Worm (Caenorhabditis elegans) whole organism, L1 larva: Measurements from ENCODE around the gene Y6G8.6.
A peak's percentile ranks its signal among the peaks of the same experiment; 100 is the strongest.

Experiments used
- C34B4.2 ChIP-seq: sonication (generic microtip); optimal IDR thresholded peaks from 2 replicates; lab custom pipeline; 2017; ENCODE audit warnings: mild to moderate bottlenecking, missing genetic modification characterization, missing compliant biosample characterization
- alr-1 ChIP-seq: fragments of 200-800 bp; sonication (Bioruptor generic); optimal IDR thresholded peaks from 2 replicates; lab custom pipeline; 2018; ENCODE audit warnings: borderline replicate concordance, mild to moderate bottlenecking, missing genetic modification characterization, missing compliant biosample characterization
- aly-2 ChIP-seq: fragments of 150-350 bp; optimal IDR thresholded peaks from 2 replicates; lab custom pipeline; 2014; ENCODE audit warnings: missing biosample characterization, missing genetic modification characterization
- ceh-63 ChIP-seq: fragments of 200-800 bp; sonication (Bioruptor generic); optimal IDR thresholded peaks from 2 replicates; lab custom pipeline; 2018; ENCODE audit warnings: mild to moderate bottlenecking, missing genetic modification characterization, missing compliant biosample characterization
- ceh-82 ChIP-seq, 3 experiments: fragments of 150-350 bp in 1 of 3; sonication (generic microtip) in 2 of 3; optimal IDR thresholded peaks; 2 replicates each; lab custom pipeline; 2014 to 2017; ENCODE audit warnings: missing biosample characterization in 3 of 3, missing genetic modification characterization in 3 of 3
- ceh-90 ChIP-seq: sonication (generic microtip); optimal IDR thresholded peaks from 2 replicates; lab custom pipeline; 2016; ENCODE audit warnings: missing genetic modification characterization, missing compliant biosample characterization
- ces-1 ChIP-seq: fragments of 150-350 bp; optimal IDR thresholded peaks from 2 replicates; lab custom pipeline; 2014; ENCODE audit warnings: missing biosample characterization, missing genetic modification reagents, missing genetic modification characterization
- efl-3 ChIP-seq: fragments of 200-800 bp; sonication (Bioruptor generic); optimal IDR thresholded peaks from 2 replicates; lab custom pipeline; 2018; ENCODE audit warnings: mild to moderate bottlenecking, missing genetic modification characterization, missing compliant biosample characterization
- egl-13 ChIP-seq: sonication (generic microtip); optimal IDR thresholded peaks from 2 replicates; lab custom pipeline; 2016; ENCODE audit warnings: missing genotype, missing genetic modification reagents, missing genetic modification characterization, missing compliant biosample characterization
- elt-2 ChIP-seq: sonication (generic microtip); optimal IDR thresholded peaks from 2 replicates; lab custom pipeline; 2016; ENCODE audit warnings: missing genetic modification characterization, mild to moderate bottlenecking, inconsistent platforms, missing compliant biosample characterization, missing genetic modification reagents
- ets-5 ChIP-seq: fragments of 200-800 bp; sonication (Bioruptor generic); IDR thresholded peaks from 2 replicates; pipeline ENCODE4 v1.3.6; 2022; ENCODE audit warnings: missing genetic modification characterization, missing compliant biosample characterization
- fos-1 ChIP-seq: fragments of 150-350 bp; optimal IDR thresholded peaks from 2 replicates; lab custom pipeline; 2014; ENCODE audit warnings: missing biosample characterization, missing genetic modification characterization
- grh-1 ChIP-seq: fragments of 200-800 bp; sonication (Bioruptor generic); IDR thresholded peaks from 2 replicates; pipeline ENCODE4 v1.3.6; 2022; ENCODE audit warnings: missing genetic modification reagents, missing genetic modification characterization, missing compliant biosample characterization
- hlh-17 ChIP-seq: fragments of 200-800 bp; sonication (Bioruptor generic); optimal IDR thresholded peaks from 2 replicates; lab custom pipeline; 2018; ENCODE audit warnings: missing genetic modification characterization, mild to moderate bottlenecking, missing compliant biosample characterization, moderate library complexity, borderline replicate concordance
- hlh-4 ChIP-seq: sonication (generic microtip); optimal IDR thresholded peaks from 2 replicates; lab custom pipeline; 2016; ENCODE audit warnings: mild to moderate bottlenecking, missing genetic modification characterization, missing compliant biosample characterization
- lin-15B ChIP-seq: fragments of 150-350 bp; sonication (generic microtip); optimal IDR thresholded peaks from 3 replicates; lab custom pipeline; 2014; ENCODE audit warnings: missing biosample characterization, missing genetic modification characterization
- lin-35 ChIP-seq, 2 experiments: fragments of 150-350 bp; optimal IDR thresholded peaks; 2 replicates each; lab custom pipeline; 2014; ENCODE audit warnings: missing biosample characterization in 2 of 2, missing genetic modification characterization in 2 of 2, missing genetic modification reagents in 2 of 2
- lir-3 ChIP-seq: sonication (generic microtip); optimal IDR thresholded peaks from 2 replicates; lab custom pipeline; 2016; ENCODE audit warnings: mild to moderate bottlenecking, missing genetic modification characterization, moderate library complexity, missing compliant biosample characterization; ENCODE audit not compliant: poor library complexity
- mep-1 ChIP-seq: fragments of 150-350 bp; optimal IDR thresholded peaks from 2 replicates; lab custom pipeline; 2014; ENCODE audit warnings: missing biosample characterization, missing genetic modification characterization
- nhr-20 ChIP-seq: sonication (generic microtip); optimal IDR thresholded peaks from 2 replicates; lab custom pipeline; 2016; ENCODE audit warnings: mild to moderate bottlenecking, missing genetic modification characterization, missing compliant biosample characterization
- nhr-237 ChIP-seq: fragments of 150-350 bp; optimal IDR thresholded peaks from 2 replicates; lab custom pipeline; 2014; ENCODE audit warnings: missing biosample characterization, missing genetic modification characterization
- nhr-47 ChIP-seq: sonication (generic microtip); optimal IDR thresholded peaks from 2 replicates; lab custom pipeline; 2016; ENCODE audit warnings: mild to moderate bottlenecking, missing genetic modification characterization, moderate library complexity, missing compliant biosample characterization
- nhr-77 ChIP-seq: fragments of 150-350 bp; optimal IDR thresholded peaks from 2 replicates; lab custom pipeline; 2014; ENCODE audit warnings: missing biosample characterization, missing genetic modification characterization
- nhr-84 ChIP-seq: sonication (generic microtip); optimal IDR thresholded peaks from 2 replicates; lab custom pipeline; 2017; ENCODE audit warnings: missing biosample characterization, missing genetic modification characterization
- pax-3 ChIP-seq: fragments of 200-800 bp; sonication (Bioruptor generic); optimal IDR thresholded peaks from 2 replicates; lab custom pipeline; 2018; ENCODE audit warnings: mild to moderate bottlenecking, missing genetic modification characterization, moderate library complexity, missing compliant biosample characterization
- pqm-1 ChIP-seq: sonication (generic microtip); optimal IDR thresholded peaks from 3 replicates; lab custom pipeline; 2017; ENCODE audit warnings: missing biosample characterization, missing genetic modification characterization
- rnt-1 ChIP-seq: sonication (generic microtip); optimal IDR thresholded peaks from 2 replicates; lab custom pipeline; 2016; ENCODE audit warnings: mild to moderate bottlenecking, missing genetic modification characterization, moderate library complexity, missing compliant biosample characterization
- skn-1 ChIP-seq: fragments of 150-350 bp; optimal IDR thresholded peaks from 2 replicates; lab custom pipeline; 2014; ENCODE audit warnings: missing biosample characterization, missing genetic modification characterization
- snu-23 ChIP-seq: sonication (generic microtip); optimal IDR thresholded peaks from 2 replicates; lab custom pipeline; 2016; ENCODE audit warnings: missing genetic modification characterization, missing compliant biosample characterization
- swsn-7 ChIP-seq: sonication (generic microtip); optimal IDR thresholded peaks from 2 replicates; lab custom pipeline; 2016; ENCODE audit warnings: missing genetic modification characterization, missing compliant biosample characterization
- unc-130 ChIP-seq: fragments of 150-350 bp; optimal IDR thresholded peaks from 2 replicates; lab custom pipeline; 2017; ENCODE audit warnings: missing biosample characterization, missing genetic modification characterization, inconsistent platforms
- unc-62 ChIP-seq: fragments of 150-350 bp; optimal IDR thresholded peaks from 2 replicates; lab custom pipeline; 2014; ENCODE audit warnings: missing biosample characterization, missing genetic modification reagents, missing genetic modification characterization
- unc-86 ChIP-seq: sonication (generic microtip); optimal IDR thresholded peaks from 2 replicates; lab custom pipeline; 2016; ENCODE audit warnings: missing genetic modification characterization, missing compliant biosample characterization
- unc-98 ChIP-seq: fragments of 200-800 bp; sonication (Bioruptor generic); IDR thresholded peaks from 2 replicates; pipeline ENCODE4 v1.3.6; 2022; ENCODE audit warnings: missing genetic modification characterization, missing compliant biosample characterization
- vab-15 ChIP-seq: sonication (generic microtip); optimal IDR thresholded peaks from 2 replicates; lab custom pipeline; 2017; ENCODE audit warnings: missing genotype, mild to moderate bottlenecking, missing genetic modification characterization, missing compliant biosample characterization
- zag-1 ChIP-seq: fragments of 150-350 bp; optimal IDR thresholded peaks from 2 replicates; lab custom pipeline; 2014; ENCODE audit warnings: missing biosample characterization, missing genetic modification characterization
- zip-4 ChIP-seq: fragments of 200-800 bp; sonication (Bioruptor generic); optimal IDR thresholded peaks from 2 replicates; lab custom pipeline; 2018; ENCODE audit warnings: mild to moderate bottlenecking, missing genetic modification characterization, moderate library complexity, missing compliant biosample characterization
- ztf-11 ChIP-seq, 2 experiments: sonication (generic microtip); optimal IDR thresholded peaks; 2 replicates each; lab custom pipeline; 2016 to 2017; ENCODE audit warnings: missing genetic modification characterization in 2 of 2, missing biosample characterization in 1 of 2, missing compliant biosample characterization in 1 of 2
- ztf-4 ChIP-seq: fragments of 150-350 bp; optimal IDR thresholded peaks from 2 replicates; lab custom pipeline; 2014; ENCODE audit warnings: missing biosample characterization, missing genetic modification characterization

Y6G8.6 gene

ce11 chrV:17616807-17617206 lies at the start of gene Y6G8.6:
Gene Y6G8.6, minus strand, starts transcription at chrV:17616904.
- TF ChIP-seq lir-3 (tag; lab: Kevin White, UChicago) (no peak), elt-2 (peak; percentile 72), aly-2 (no peak), skn-1 (tag; lab: Kevin White, UChicago) (no peak)

ce11 chrV:17665906-17666305 lies 49.2 kb upstream of the Y6G8.6 start, which contains the start of gene F59A1.11:
Gene F59A1.11, minus strand, starts transcription at chrV:17666006.
- no peak for TF ChIP-seq unc-98

DNA sequence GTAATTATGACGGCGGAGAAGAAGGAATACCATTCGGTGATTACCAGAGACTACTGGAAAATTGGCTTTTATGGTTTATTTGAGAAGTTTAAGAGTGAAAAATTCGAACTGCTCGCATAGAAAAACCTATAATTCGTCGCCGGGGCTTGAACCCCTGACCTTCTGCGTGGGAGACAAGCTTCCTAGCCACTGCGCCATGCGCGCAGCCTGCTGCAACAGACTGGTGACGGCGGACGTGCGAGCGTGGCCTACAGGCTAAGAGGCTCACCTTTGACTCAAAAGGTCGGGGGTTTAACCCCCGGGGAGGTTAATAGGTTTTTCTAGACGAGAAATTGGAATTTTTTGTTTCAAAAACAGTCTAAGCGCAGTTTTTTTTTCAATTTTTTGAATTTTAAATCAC lies 47.7 kb upstream of the Y6G8.6 start:
- TF ChIP-seq nhr-47 (tag; lab: Kevin White, UChicago) (no peak), ztf-4 (no peak), hlh-4 (no peak), unc-130 (tag; lab: Kevin White, UChicago) (no peak), ets-5 (GFP tag; lab: Robert Waterston, UW) (no peak), nhr-84 (no peak), nhr-237 (no peak), mep-1 (tag; lab: Kevin White, UChicago) (no peak), snu-23 (GFP tag; lab: Kevin White, UChicago) (no peak), zip-4 (GFP tag; lab: Kevin White, UChicago) (no peak), ceh-82 (tag; optimal IDR thresholded peaks at IDR 0.05; lab: Kevin White, UChicago) (no peak), grh-1 (GFP tag; lab: Robert Waterston, UW) (no peak), unc-62 (GFP tag; lab: Kevin White, UChicago) (no peak), unc-86 (tag; lab: Kevin White, UChicago) (no peak), efl-3 (GFP tag; lab: Kevin White, UChicago) (no peak), hlh-17 (GFP tag; lab: Kevin White, UChicago) (no peak), lin-15B (tag; lab: Kevin White, UChicago) (no peak), egl-13 (no peak)

DNA sequence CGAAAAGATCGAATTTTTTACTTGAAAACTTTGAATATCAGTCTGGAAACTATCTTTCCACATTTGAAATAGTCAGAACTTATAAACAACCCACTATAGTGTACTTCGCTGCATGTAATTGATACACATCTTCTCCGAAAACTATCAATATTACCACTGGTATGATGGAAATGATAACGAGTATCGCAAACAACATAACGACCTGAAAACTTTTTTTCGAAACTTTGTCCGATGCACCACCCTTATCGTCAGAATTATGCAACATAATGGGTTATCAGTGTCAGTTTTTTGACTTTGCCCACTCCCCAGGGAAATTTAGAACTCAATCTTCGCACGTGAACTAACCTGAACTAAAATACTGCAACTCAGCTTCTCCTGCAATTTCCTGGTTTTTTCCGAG lies 45.6 kb upstream of the Y6G8.6 start:
- TF ChIP-seq zag-1 (tag; lab: Kevin White, UChicago) (no peak), unc-62 (GFP tag; lab: Kevin White, UChicago) (no peak), ztf-11 (tag; optimal IDR thresholded peaks at IDR 0.05; lab: Kevin White, UChicago) (no peak), fos-1 (tag; lab: Kevin White, UChicago) (no peak), vab-15 (tag; lab: Kevin White, UChicago) (no peak), pqm-1 (tag; lab: Kevin White, UChicago) (peak; percentile 69), grh-1 (GFP tag; lab: Robert Waterston, UW) (no peak), elt-2 (peak; percentile 93), alr-1 (tag; lab: Kevin White, UChicago) (no peak), rnt-1 (tag; lab: Kevin White, UChicago) (no peak), nhr-77 (tag; lab: Kevin White, UChicago) (no peak), C34B4.2 (tag; lab: Kevin White, UChicago) (no peak), ces-1 (GFP tag; lab: Kevin White, UChicago) (no peak), swsn-7 (tag; lab: Kevin White, UChicago) (no peak), ceh-90 (no peak), ceh-63 (GFP tag; lab: Kevin White, UChicago) (no peak), efl-3 (GFP tag; lab: Kevin White, UChicago) (no peak), lin-35 (GFP tag; optimal IDR thresholded peaks at IDR 0.05; lab: Kevin White, UChicago) (peak in 1 of 2 experiments; percentile 4), pax-3 (tag; lab: Kevin White, UChicago) (no peak), unc-98 (no peak), nhr-84 (no peak), nhr-20 (tag; lab: Kevin White, UChicago) (peak; percentile 44), zip-4 (GFP tag; lab: Kevin White, UChicago) (no peak)
